Fruit fly (Drosophila melanogaster): Measurements from ENCODE around the gene CG8036.

Gene CG8036

dm6 chr3R:8670529-8671491 lies 3.1 kb downstream of the CG8036 start, which contains the start of gene p (continued):
- peak; percentile 11 to 44 for TF ChIP-seq Pdp1 (GFP tag; optimal IDR thresholded peaks at IDR 0.05)
- TF ChIP-seq HLH4C (GFP tag; IDR thresholded peaks at IDR 0.05; ENCODE audit: partially characterized antibody): no peak
- TF ChIP-seq Mrtf (GFP tag; IDR thresholded peaks at IDR 0.05): no peak
- TF ChIP-seq CG7357 (GFP tag; IDR thresholded peaks at IDR 0.05): no peak
- no peak for TF ChIP-seq CG11696 (GFP tag; IDR thresholded peaks at IDR 0.05)
- no peak for TF ChIP-seq CG13287 (GFP tag; IDR thresholded peaks at IDR 0.05; ENCODE audit: partially characterized antibody)
- peak; percentile 43 for TF ChIP-seq pum (GFP tag; optimal IDR thresholded peaks at IDR 0.05)
- TF ChIP-seq Hey (tag; optimal IDR thresholded peaks at IDR 0.05): no peak
- TF ChIP-seq CG4404 (GFP tag; IDR thresholded peaks at IDR 0.05): no peak
- TF ChIP-seq cwo (GFP tag; optimal IDR thresholded peaks at IDR 0.05): peak; percentile 78
- TF ChIP-seq Blimp-1 (GFP tag; optimal IDR thresholded peaks at IDR 0.05): peak; percentile 34
- peak; percentile 21 for TF ChIP-seq Fer3 (tag; optimal IDR thresholded peaks at IDR 0.05)
- no peak for TF ChIP-seq peb (GFP tag; IDR thresholded peaks at IDR 0.05)
- peak; percentile 45 for TF ChIP-seq fu2 (GFP tag; optimal IDR thresholded peaks at IDR 0.05)
- TF ChIP-seq CG8478 (optimal IDR thresholded peaks at IDR 0.05): no peak
- TF ChIP-seq sens-2 (GFP tag; IDR thresholded peaks at IDR 0.05): peak; percentile 68
- peak; percentile 56 for TF ChIP-seq CG5180 (GFP tag; optimal IDR thresholded peaks at IDR 0.05)
- no peak for TF ChIP-seq Lpt (GFP tag; optimal IDR thresholded peaks at IDR 0.05)
- TF ChIP-seq crc (GFP tag; optimal IDR thresholded peaks at IDR 0.05): peak; percentile 7
- TF ChIP-seq CG15269 (tag; optimal IDR thresholded peaks at IDR 0.05): peak; percentile 30
- no peak for TF ChIP-seq CG4617 (GFP tag; optimal IDR thresholded peaks at IDR 0.05; ENCODE audit: borderline replicate concordance)
- peak; percentile 38 for TF ChIP-seq fd64A (GFP tag; optimal IDR thresholded peaks at IDR 0.05)
- TF ChIP-seq Hr51 (GFP tag; optimal IDR thresholded peaks at IDR 0.05): peak in 1 of 2 experiments; percentile 43
- no peak for TF ChIP-seq twi (tag; optimal IDR thresholded peaks at IDR 0.05)
- TF ChIP-seq pho (GFP tag; optimal IDR thresholded peaks at IDR 0.05): no peak
- peak; percentile 22 for TF ChIP-seq emc (GFP tag; optimal IDR thresholded peaks at IDR 0.05)
- TF ChIP-seq stc (GFP tag; IDR thresholded peaks at IDR 0.05): 0 out of 2 replicates have a peak, but pooled peaks have one; percentile 21
- TF ChIP-seq corto (GFP tag; optimal IDR thresholded peaks at IDR 0.05): no peak
- TF ChIP-seq Abd-B (GFP tag; optimal IDR thresholded peaks at IDR 0.05): no peak
- TF ChIP-seq sr (GFP tag; IDR thresholded peaks at IDR 0.05): no peak
- no peak for TF ChIP-seq vfl (GFP tag; optimal IDR thresholded peaks at IDR 0.05)
- no peak for TF ChIP-seq E2f1 (GFP tag; IDR thresholded peaks at IDR 0.05)
- TF ChIP-seq CG14965 (GFP tag; optimal IDR thresholded peaks at IDR 0.05; ENCODE audit: borderline replicate concordance): no peak
- TF ChIP-seq CG12219 (GFP tag; optimal IDR thresholded peaks at IDR 0.05): peak; percentile 3
- no peak for TF ChIP-seq sima (GFP tag; optimal IDR thresholded peaks at IDR 0.05)
- no peak for TF ChIP-seq btn (GFP tag; optimal IDR thresholded peaks at IDR 0.05)
- TF ChIP-seq CG11560 (tag; IDR thresholded peaks at IDR 0.05): no peak
- peak; percentile 4 for TF ChIP-seq CG15514 (GFP tag; optimal IDR thresholded peaks at IDR 0.05)
- TF ChIP-seq Dad (GFP tag; optimal IDR thresholded peaks at IDR 0.05): peak; percentile 37
- TF ChIP-seq CG9876 (GFP tag; optimal IDR thresholded peaks at IDR 0.05): peak; percentile 27
- TF ChIP-seq Dp (GFP tag; optimal IDR thresholded peaks at IDR 0.05): no peak
- TF ChIP-seq CG11398 (GFP tag; optimal IDR thresholded peaks at IDR 0.05): peak; percentile 4
- no peak for TF ChIP-seq CG31365 (tag; optimal IDR thresholded peaks at IDR 0.05)
- TF ChIP-seq zf30C (GFP tag; optimal IDR thresholded peaks at IDR 0.05): no peak
- TF ChIP-seq CG18476 (GFP tag; optimal IDR thresholded peaks at IDR 0.05): peak; percentile 27
- TF ChIP-seq CG2116 (GFP tag; optimal IDR thresholded peaks at IDR 0.05): no peak
- no peak for TF ChIP-seq wor (GFP tag; IDR thresholded peaks at IDR 0.05)
- TF ChIP-seq stwl (tag; optimal IDR thresholded peaks at IDR 0.05): peak; percentile 50

All from whole organism, embryonic.